Fruit fly (Drosophila melanogaster) whole organism, embryonic: Measurements from ENCODE around the gene Rab3GAP1.

Experiments used
- ATbp ChIP-seq: fragments of 200-800 bp; sonication (Bioruptor generic); optimal IDR thresholded peaks from 2 replicates; lab custom pipeline; 2017; ENCODE audit warnings: missing biosample characterization, mild to moderate bottlenecking, missing genetic modification characterization, missing genetic modification reagents
- B-H1 ChIP-seq: fragments of 200-800 bp; sonication (Bioruptor generic); IDR thresholded peaks from 3 replicates; pipeline ENCODE4 v1.3.6; 2022; ENCODE audit warnings: missing biosample characterization, missing genetic modification characterization
- Blimp-1 ChIP-seq: fragments of 200-800 bp; sonication (Bioruptor generic); optimal IDR thresholded peaks from 3 replicates; lab custom pipeline; 2018; ENCODE audit warnings: missing biosample characterization, missing genetic modification characterization, mild to moderate bottlenecking, moderate library complexity, missing genetic modification reagents
- C15 ChIP-seq: fragments of 200-800 bp; sonication (Bioruptor generic); IDR thresholded peaks from 3 replicates; pipeline ENCODE4 v1.3.6; 2022; ENCODE audit warnings: missing biosample characterization, missing genetic modification characterization
- CG10565 ChIP-seq: fragments of 200-800 bp; sonication (Bioruptor generic); optimal IDR thresholded peaks from 3 replicates; lab custom pipeline; 2016; ENCODE audit warnings: missing biosample characterization, mild to moderate bottlenecking, missing genetic modification characterization
- CG10654 ChIP-seq: fragments of 200-800 bp; sonication (Bioruptor generic); optimal IDR thresholded peaks from 2 replicates; lab custom pipeline; 2016; ENCODE audit warnings: missing biosample characterization, missing genetic modification characterization
- CG11398 ChIP-seq: fragments of 200-800 bp; sonication (Bioruptor generic); optimal IDR thresholded peaks from 2 replicates; lab custom pipeline; 2016; ENCODE audit warnings: missing biosample characterization, missing genetic modification characterization
- CG11560 ChIP-seq: fragments of 200-800 bp; sonication (Bioruptor generic); IDR thresholded peaks from 3 replicates; pipeline ENCODE4 v1.3.6; 2022; ENCODE audit warnings: missing biosample characterization, missing genetic modification characterization
- CG14014 ChIP-seq: fragments of 200-800 bp; sonication (Bioruptor generic); IDR thresholded peaks from 2 replicates; pipeline ENCODE4 v1.3.6; 2022; ENCODE audit warnings: missing biosample characterization, missing genetic modification characterization
- CG15269 ChIP-seq: fragments of 200-800 bp; sonication (Bioruptor generic); optimal IDR thresholded peaks from 2 replicates; lab custom pipeline; 2018; ENCODE audit warnings: missing biosample characterization, mild to moderate bottlenecking, missing genetic modification characterization, moderate library complexity
- CG17568 ChIP-seq: fragments of 200-800 bp; sonication (Bioruptor generic); optimal IDR thresholded peaks from 2 replicates; lab custom pipeline; 2018; ENCODE audit warnings: missing biosample characterization, mild to moderate bottlenecking, missing genetic modification characterization, moderate library complexity
- CG18011 ChIP-seq: fragments of 200-800 bp; sonication (Bioruptor generic); optimal IDR thresholded peaks from 2 replicates; lab custom pipeline; 2017; ENCODE audit warnings: missing biosample characterization, missing genetic modification characterization, mild to moderate bottlenecking, moderate library complexity, missing genotype
- CG31441 ChIP-seq: fragments of 200-800 bp; sonication (Bioruptor generic); IDR thresholded peaks from 2 replicates; pipeline ENCODE4 v1.3.6; 2022; ENCODE audit warnings: missing biosample characterization, missing genetic modification characterization
- CG32772 ChIP-seq: fragments of 200-800 bp; sonication (Bioruptor generic); IDR thresholded peaks from 2 replicates; pipeline ENCODE4 v1.3.6; 2022; ENCODE audit warnings: missing biosample characterization, missing genetic modification characterization
- CG33213 ChIP-seq: fragments of 200-800 bp; sonication (Bioruptor generic); optimal IDR thresholded peaks from 3 replicates; lab custom pipeline; 2016; ENCODE audit warnings: missing biosample characterization, missing genetic modification characterization
- CG33557 ChIP-seq: fragments of 200-800 bp; sonication (Bioruptor generic); optimal IDR thresholded peaks from 2 replicates; lab custom pipeline; 2019; ENCODE audit warnings: missing biosample characterization, mild to moderate bottlenecking, missing genetic modification characterization, moderate library complexity
- CG4617 ChIP-seq: fragments of 200-800 bp; sonication (Bioruptor generic); optimal IDR thresholded peaks from 3 replicates; lab custom pipeline; 2016; ENCODE audit warnings: missing biosample characterization, missing genetic modification characterization, borderline replicate concordance
- CG4707 ChIP-seq: fragments of 200-800 bp; sonication (Bioruptor generic); optimal IDR thresholded peaks from 2 replicates; lab custom pipeline; 2018; ENCODE audit warnings: missing biosample characterization, mild to moderate bottlenecking, missing genetic modification characterization, moderate library complexity
- CG7786 ChIP-seq: fragments of 200-800 bp; sonication (Bioruptor generic); optimal IDR thresholded peaks from 2 replicates; lab custom pipeline; 2016; ENCODE audit warnings: missing biosample characterization, missing genetic modification characterization
- CrebB ChIP-seq: fragments of 200-800 bp; sonication (Bioruptor generic); optimal IDR thresholded peaks from 3 replicates; lab custom pipeline; 2018; ENCODE audit warnings: missing biosample characterization, mild to moderate bottlenecking, missing genetic modification characterization
- Dbx ChIP-seq: fragments of 200-800 bp; sonication (Bioruptor generic); IDR thresholded peaks from 3 replicates; pipeline ENCODE4 v1.3.6; 2022; ENCODE audit warnings: missing biosample characterization, missing genetic modification characterization
- Dref ChIP-seq: fragments of 200-800 bp; sonication (Bioruptor generic); IDR thresholded peaks from 2 replicates; pipeline ENCODE4 v1.3.6; 2022; ENCODE audit warnings: missing biosample characterization, missing genetic modification characterization
- Eip74EF ChIP-seq, 2 experiments: fragments of 200-800 bp in 1 of 2; fragments of >200 bp in 1 of 2; sonication (Bioruptor generic) in 1 of 2; optimal IDR thresholded peaks; 2 replicates each; lab custom pipeline; 2017 to 2019; ENCODE audit warnings: missing biosample characterization in 2 of 2, missing genetic modification characterization in 2 of 2, mild to moderate bottlenecking in 1 of 2, moderate library complexity in 1 of 2
- HHEX ChIP-seq: fragments of 200-800 bp; sonication (Bioruptor generic); optimal IDR thresholded peaks from 3 replicates; lab custom pipeline; 2017; ENCODE audit warnings: missing biosample characterization, mild to moderate bottlenecking, missing genetic modification characterization, missing genetic modification reagents
- Hmx ChIP-seq: fragments of 200-800 bp; sonication (Bioruptor generic); optimal IDR thresholded peaks from 2 replicates; lab custom pipeline; 2016; ENCODE audit warnings: missing biosample characterization, missing genetic modification characterization
- Kr ChIP-seq: fragments of 200-800 bp; sonication (Bioruptor generic); optimal IDR thresholded peaks from 2 replicates; lab custom pipeline; 2017; ENCODE audit warnings: missing biosample characterization, mild to moderate bottlenecking, missing genetic modification characterization
- Lhr ChIP-seq: fragments of 200-800 bp; sonication (Bioruptor generic); optimal IDR thresholded peaks from 3 replicates; lab custom pipeline; 2017; ENCODE audit warnings: mild to moderate bottlenecking, missing biosample characterization, missing genetic modification reagents, missing genetic modification characterization
- Rx ChIP-seq: fragments of 200-800 bp; sonication (Bioruptor generic); IDR thresholded peaks from 2 replicates; pipeline ENCODE4 v1.3.6; 2022; ENCODE audit warnings: missing biosample characterization, missing genetic modification characterization
- Sry-δ ChIP-seq: fragments of 200-800 bp; sonication (Bioruptor generic); optimal IDR thresholded peaks from 2 replicates; lab custom pipeline; 2016; ENCODE audit warnings: missing biosample characterization, missing genetic modification characterization
- Taf1 ChIP-seq: fragments of 200-800 bp; sonication (Bioruptor generic); IDR thresholded peaks from 2 replicates; pipeline ENCODE4 v1.3.6; 2022; ENCODE audit warnings: missing biosample characterization, missing genetic modification characterization
- aop ChIP-seq: fragments of 200-800 bp; sonication (Bioruptor generic); IDR thresholded peaks from 2 replicates; pipeline ENCODE4 v1.3.6; 2022; ENCODE audit warnings: missing biosample characterization, missing genetic modification characterization
- bcd ChIP-seq: fragments of 200-800 bp; sonication (Bioruptor generic); optimal IDR thresholded peaks from 2 replicates; lab custom pipeline; 2017; ENCODE audit warnings: missing biosample characterization, mild to moderate bottlenecking, missing genetic modification characterization
- cg ChIP-seq: fragments of 200-800 bp; sonication (Bioruptor generic); optimal IDR thresholded peaks from 3 replicates; lab custom pipeline; 2019; ENCODE audit warnings: missing biosample characterization, mild to moderate bottlenecking, missing genetic modification characterization, moderate library complexity
- ci ChIP-seq: fragments of 200-800 bp; sonication (Bioruptor generic); IDR thresholded peaks from 3 replicates; pipeline ENCODE4 v1.3.6; 2022; ENCODE audit warnings: missing biosample characterization, missing genetic modification characterization
- crp ChIP-seq, 2 experiments: fragments of 200-800 bp; sonication (Bioruptor generic); optimal IDR thresholded peaks; 2 replicates in 1 of 2; 3 replicates in 1 of 2; lab custom pipeline; 2017; ENCODE audit warnings: missing biosample characterization in 2 of 2, missing genetic modification characterization in 2 of 2, mild to moderate bottlenecking in 1 of 2, moderate library complexity in 1 of 2
- danr ChIP-seq: fragments of 200-800 bp; sonication (Bioruptor generic); IDR thresholded peaks from 2 replicates; pipeline ENCODE4 v1.3.6; 2022; ENCODE audit warnings: missing biosample characterization, missing genetic modification characterization
- dimm ChIP-seq: fragments of 200-800 bp; sonication (Bioruptor generic); IDR thresholded peaks from 2 replicates; pipeline ENCODE4 v1.3.6; 2022; ENCODE audit warnings: missing biosample characterization, missing genetic modification characterization
- dm ChIP-seq: fragments of 200-800 bp; sonication (Bioruptor generic); optimal IDR thresholded peaks from 3 replicates; lab custom pipeline; 2016; ENCODE audit warnings: missing biosample characterization, missing genetic modification characterization
- dysf ChIP-seq: fragments of 200-800 bp; sonication (Bioruptor generic); IDR thresholded peaks from 3 replicates; pipeline ENCODE4 v1.3.6; 2022; ENCODE audit warnings: missing biosample characterization, missing genetic modification characterization
- fd96Cb ChIP-seq: fragments of 200-800 bp; sonication (Bioruptor generic); optimal IDR thresholded peaks from 2 replicates; lab custom pipeline; 2018; ENCODE audit warnings: missing biosample characterization, mild to moderate bottlenecking, missing genetic modification characterization, moderate library complexity
- mirr ChIP-seq: fragments of 200-800 bp; sonication (Bioruptor generic); optimal IDR thresholded peaks from 3 replicates; lab custom pipeline; 2018; ENCODE audit warnings: missing biosample characterization, mild to moderate bottlenecking, missing genetic modification characterization
- nerfin-2 ChIP-seq: fragments of 200-800 bp; sonication (Bioruptor generic); IDR thresholded peaks from 2 replicates; pipeline ENCODE4 v1.3.6; 2022; ENCODE audit warnings: missing biosample characterization, missing genetic modification characterization; ENCODE audit not compliant: partially characterized antibody
- prd ChIP-seq, 3 experiments: fragments of >200 bp in 2 of 3; fragments of 200-800 bp in 1 of 3; sonication (Bioruptor generic) in 1 of 3; optimal IDR thresholded peaks in 2 of 3; IDR thresholded peaks in 1 of 3; 2 replicates in 2 of 3; 3 replicates in 1 of 3; pipeline versions ENCODE4 v1.3.6 to Lab custom; 2017 to 2022; ENCODE audit warnings: missing biosample characterization in 1 of 3, missing genetic modification characterization in 1 of 3
- sc ChIP-seq, 3 experiments: fragments of >200 bp in 2 of 3; fragments of 200-800 bp in 1 of 3; sonication (Bioruptor generic) in 1 of 3; optimal IDR thresholded peaks; 2 replicates in 2 of 3; 3 replicates in 1 of 3; lab custom pipeline; 2017; ENCODE audit warnings: mild to moderate bottlenecking in 1 of 3, missing biosample characterization in 1 of 3, missing genetic modification characterization in 1 of 3, missing genetic modification reagents in 1 of 3
- sisA ChIP-seq: fragments of 200-800 bp; sonication (Bioruptor generic); IDR thresholded peaks from 2 replicates; pipeline ENCODE4 v1.3.6; 2022; ENCODE audit warnings: missing biosample characterization, missing genetic modification characterization
- ssp ChIP-seq: fragments of 200-800 bp; sonication (Bioruptor generic); IDR thresholded peaks from 2 replicates; pipeline ENCODE4 v1.3.6; 2022; ENCODE audit warnings: missing biosample characterization, missing genetic modification characterization
- stwl ChIP-seq: fragments of 200-800 bp; sonication (Bioruptor generic); optimal IDR thresholded peaks from 3 replicates; lab custom pipeline; 2018; ENCODE audit warnings: missing biosample characterization, mild to moderate bottlenecking, missing genetic modification characterization, moderate library complexity
- unpg ChIP-seq: fragments of 200-800 bp; sonication (Bioruptor generic); optimal IDR thresholded peaks from 3 replicates; lab custom pipeline; 2018; ENCODE audit warnings: missing biosample characterization, mild to moderate bottlenecking, missing genetic modification characterization, moderate library complexity

The Rab3GAP1 gene

dm6 chr2L:1620797-1621196, 9.8 kb upstream of the Rab3GAP1 start (continued):
- no peak for TF ChIP-seq CG4707 (GFP tag; lab: Kevin White, UChicago)
- peak; percentile 59 for TF ChIP-seq bcd (GFP tag; lab: Kevin White, UChicago)
- peak; percentile 77; the same call in 2 of the 3 replicates for TF ChIP-seq ci (GFP tag; lab: Robert Waterston, UW)
- TF ChIP-seq dm (GFP tag; lab: Kevin White, UChicago) = no peak
- TF ChIP-seq stwl (tag; lab: Kevin White, UChicago) = no peak
- peak; percentile 58; the same call in 1 of the 3 replicates for TF ChIP-seq C15 (GFP tag; lab: Robert Waterston, UW)
- TF ChIP-seq CG4617 (GFP tag; lab: Kevin White, UChicago) = no peak
- TF ChIP-seq Lhr (GFP tag; lab: Kevin White, UChicago) = no peak
- TF ChIP-seq Eip74EF (GFP tag; optimal IDR thresholded peaks at IDR 0.05; lab: Kevin White, UChicago) = peak in 1 of 2 experiments; percentile 35
- peak; percentile 71 for TF ChIP-seq ATbp
- TF ChIP-seq B-H1 (GFP tag; lab: Robert Waterston, UW) = peak; percentile 54; the same call in 2 of the 3 replicates
- TF ChIP-seq CG11398 (GFP tag; lab: Kevin White, UChicago) = no peak
- no peak for TF ChIP-seq mirr (GFP tag; lab: Kevin White, UChicago)
- no peak for TF ChIP-seq aop (GFP tag; lab: Robert Waterston, UW)
- no peak for TF ChIP-seq Kr (GFP tag; lab: Kevin White, UChicago)
- no peak for TF ChIP-seq CG18011 (GFP tag; lab: Kevin White, UChicago)
- peak; percentile 22 for TF ChIP-seq Sry-δ
- no peak for TF ChIP-seq cg (GFP tag; lab: Kevin White, UChicago)
- peak; percentile 45 for TF ChIP-seq CG10654 (GFP tag; lab: Kevin White, UChicago)
- TF ChIP-seq Dbx (GFP tag; lab: Robert Waterston, UW) = peak; percentile 82
- TF ChIP-seq CG7786 (GFP tag; lab: Kevin White, UChicago) = peak; percentile 65
- TF ChIP-seq crp (GFP tag; optimal IDR thresholded peaks at IDR 0.05; lab: Kevin White, UChicago) = peak in 1 of 2 experiments; percentile 2
- TF ChIP-seq CG33213 (GFP tag; lab: Kevin White, UChicago) = no peak
- TF ChIP-seq Taf1 = peak; percentile 63
- TF ChIP-seq HHEX (GFP tag; lab: Kevin White, UChicago) = peak; percentile 54
- TF ChIP-seq CG11560 (tag; lab: Robert Waterston, UW) = peak; percentile 40; the same call in 1 of the 3 replicates
- no peak for TF ChIP-seq sc (optimal IDR thresholded peaks at IDR 0.05; lab: Kevin White, UChicago)
- TF ChIP-seq sc (GFP tag; optimal IDR thresholded peaks at IDR 0.05; lab: Kevin White, UChicago) = peak; percentile 3
- TF ChIP-seq Hmx (GFP tag; lab: Kevin White, UChicago) = no peak
- TF ChIP-seq CG10565 = no peak
- no peak for TF ChIP-seq danr (GFP tag; lab: Robert Waterston, UW)
- no peak for TF ChIP-seq CG33557 (GFP tag; lab: Kevin White, UChicago)
- peak; percentile 73 for TF ChIP-seq CG14014
- TF ChIP-seq unpg (GFP tag; lab: Kevin White, UChicago) = peak; percentile 71

- TF ChIP-seq Blimp-1 (GFP tag; lab: Kevin White, UChicago) = peak; percentile 28
- TF ChIP-seq Rx (GFP tag; lab: Robert Waterston, UW) = no peak
- TF ChIP-seq Dref (GFP tag; lab: Robert Waterston, UW) = no peak
- peak; percentile 6 for TF ChIP-seq fd96Cb
- TF ChIP-seq ssp (GFP tag; lab: Robert Waterston, UW) = no peak
- no peak for TF ChIP-seq sisA
- TF ChIP-seq nerfin-2 (GFP tag; lab: Robert Waterston, UW) = no peak
- peak; percentile 57; the same call in 1 of the 2 replicates for TF ChIP-seq CG31441 (GFP tag; lab: Robert Waterston, UW)
- TF ChIP-seq dimm (GFP tag; lab: Robert Waterston, UW) = no peak
- no peak for TF ChIP-seq dm (GFP tag; lab: Kevin White, UChicago)
- peak; percentile 55 for TF ChIP-seq CG15269 (tag; lab: Kevin White, UChicago)
- TF ChIP-seq prd (optimal IDR thresholded peaks at IDR 0.05; lab: Kevin White, UChicago) = no peak
- TF ChIP-seq prd (GFP tag; IDR thresholded peaks at IDR 0.05; lab: Robert Waterston, UW) = 0 out of 3 replicates have a peak, but pooled peaks have one; percentile 12
- no peak for TF ChIP-seq CG17568 (GFP tag; lab: Kevin White, UChicago)
- no peak for TF ChIP-seq cg (GFP tag; lab: Kevin White, UChicago)
- TF ChIP-seq HHEX (GFP tag; lab: Kevin White, UChicago) = peak; percentile 50
- TF ChIP-seq dysf (GFP tag; lab: Robert Waterston, UW) = 0 out of 3 replicates have a peak, but pooled peaks have one; percentile 35
- no peak for TF ChIP-seq CG32772 (GFP tag; lab: Robert Waterston, UW)
- peak; percentile 42 for TF ChIP-seq bcd (GFP tag; lab: Kevin White, UChicago)
- no peak for TF ChIP-seq CrebB (tag; lab: Kevin White, UChicago)
Measured at dm6 chr2L:1619191-1619590, 8.2 kb upstream of the Rab3GAP1 start.
